Worm (Caenorhabditis elegans) whole organism, late embryonic: Measurements from ENCODE around the gene F47B7.2.
A peak's percentile ranks its signal among the peaks of the same experiment; 100 is the strongest.

ENCODE experiments used
- Y22D7AL.16 ChIP-seq: sonication (generic microtip); optimal IDR thresholded peaks from 2 replicates; lab custom pipeline; 2016; ENCODE audit warnings: missing genetic modification characterization, missing compliant biosample characterization
- ahr-1 ChIP-seq: sonication (generic microtip); optimal IDR thresholded peaks from 2 replicates; lab custom pipeline; 2016; ENCODE audit warnings: missing genetic modification characterization, missing compliant biosample characterization
- ceh-14 ChIP-seq: sonication (generic microtip); optimal IDR thresholded peaks from 2 replicates; lab custom pipeline; 2016; ENCODE audit warnings: missing genotype, missing genetic modification characterization, missing compliant biosample characterization
- ceh-18 ChIP-seq: sonication (generic microtip); optimal IDR thresholded peaks from 2 replicates; lab custom pipeline; 2016; ENCODE audit warnings: missing genetic modification characterization, missing compliant biosample characterization
- ceh-19 ChIP-seq: fragments of 200-800 bp; sonication (Bioruptor generic); optimal IDR thresholded peaks from 2 replicates; lab custom pipeline; 2018; ENCODE audit warnings: mild to moderate bottlenecking, missing genetic modification characterization, missing compliant biosample characterization
- ceh-2 ChIP-seq: sonication (generic microtip); optimal IDR thresholded peaks from 2 replicates; lab custom pipeline; 2016; ENCODE audit warnings: missing genotype, missing genetic modification characterization, missing compliant biosample characterization
- ceh-30 ChIP-seq: fragments of 150-350 bp; optimal IDR thresholded peaks from 2 replicates; lab custom pipeline; 2014; ENCODE audit warnings: missing biosample characterization, missing genetic modification characterization
- ceh-31 ChIP-seq: sonication (generic microtip); optimal IDR thresholded peaks from 2 replicates; lab custom pipeline; 2016; ENCODE audit warnings: missing genetic modification characterization, missing compliant biosample characterization
- ceh-6 ChIP-seq: fragments of 200-800 bp; sonication (Bioruptor generic); optimal IDR thresholded peaks from 2 replicates; lab custom pipeline; 2018; ENCODE audit warnings: mild to moderate bottlenecking, missing genetic modification characterization, missing compliant biosample characterization
- ceh-9 ChIP-seq: sonication (generic microtip); optimal IDR thresholded peaks from 2 replicates; lab custom pipeline; 2016; ENCODE audit warnings: mild to moderate bottlenecking, missing genetic modification characterization, inconsistent platforms, missing compliant biosample characterization
- dve-1 ChIP-seq: sonication (generic microtip); optimal IDR thresholded peaks from 2 replicates; lab custom pipeline; 2017; ENCODE audit warnings: antibody characterized with exemption, mild to moderate bottlenecking, missing genetic modification characterization, missing compliant biosample characterization
- elt-2 ChIP-seq: sonication (generic microtip); optimal IDR thresholded peaks from 2 replicates; lab custom pipeline; 2016; ENCODE audit warnings: missing genetic modification reagents, missing genetic modification characterization, missing compliant biosample characterization
- fkh-6 ChIP-seq: sonication (generic microtip); optimal IDR thresholded peaks from 2 replicates; lab custom pipeline; 2016; ENCODE audit warnings: missing genetic modification characterization, missing compliant biosample characterization
- gmeb-2 ChIP-seq: sonication (generic microtip); optimal IDR thresholded peaks from 2 replicates; lab custom pipeline; 2016; ENCODE audit warnings: missing genetic modification characterization, inconsistent platforms, missing compliant biosample characterization
- hlh-13 ChIP-seq: fragments of 200-800 bp; sonication (Bioruptor generic); optimal IDR thresholded peaks from 2 replicates; lab custom pipeline; 2018; ENCODE audit warnings: mild to moderate bottlenecking, missing genetic modification characterization, missing compliant biosample characterization
- hlh-30 ChIP-seq: sonication (generic microtip); optimal IDR thresholded peaks from 2 replicates; lab custom pipeline; 2017; ENCODE audit warnings: antibody characterized with exemption, missing genetic modification characterization, missing compliant biosample characterization; ENCODE audit not compliant: insufficient read depth
- madf-2 ChIP-seq: sonication (generic microtip); optimal IDR thresholded peaks from 2 replicates; lab custom pipeline; 2017; ENCODE audit warnings: missing genetic modification characterization, missing compliant biosample characterization
- mec-3 ChIP-seq: sonication (generic microtip); optimal IDR thresholded peaks from 2 replicates; lab custom pipeline; 2016; ENCODE audit warnings: borderline replicate concordance, missing genetic modification characterization, missing compliant biosample characterization
- nfya-1 ChIP-seq: sonication (generic microtip); optimal IDR thresholded peaks from 2 replicates; lab custom pipeline; 2017; ENCODE audit warnings: missing genetic modification characterization, mild to moderate bottlenecking, missing compliant biosample characterization, antibody characterized with exemption, moderate library complexity
- npax-4 ChIP-seq: sonication (generic microtip); optimal IDR thresholded peaks from 2 replicates; lab custom pipeline; 2016; ENCODE audit warnings: missing genetic modification characterization, missing compliant biosample characterization
- odd-2 ChIP-seq: sonication (generic microtip); optimal IDR thresholded peaks from 2 replicates; lab custom pipeline; 2017; ENCODE audit warnings: antibody characterized with exemption, mild to moderate bottlenecking, missing genetic modification characterization, missing compliant biosample characterization
- pag-3 ChIP-seq: sonication (generic microtip); optimal IDR thresholded peaks from 2 replicates; lab custom pipeline; 2016; ENCODE audit warnings: missing compliant biosample characterization, missing genetic modification characterization, borderline replicate concordance
- pha-4 ChIP-seq: fragments of 150-350 bp; optimal IDR thresholded peaks from 2 replicates; lab custom pipeline; 2018; ENCODE audit warnings: missing biosample characterization, missing genetic modification reagents, missing genetic modification characterization
- pqm-1 ChIP-seq: sonication (generic microtip); optimal IDR thresholded peaks from 2 replicates; lab custom pipeline; 2016; ENCODE audit warnings: missing genetic modification characterization, missing compliant biosample characterization
- rnt-1 ChIP-seq: sonication (generic microtip); optimal IDR thresholded peaks from 2 replicates; lab custom pipeline; 2016; ENCODE audit warnings: missing genetic modification characterization, missing compliant biosample characterization
- sdc-2 ChIP-seq: sonication (generic microtip); optimal IDR thresholded peaks from 2 replicates; lab custom pipeline; 2016; ENCODE audit warnings: missing genotype, missing genetic modification characterization, missing compliant biosample characterization
- syd-9 ChIP-seq: sonication (generic microtip); optimal IDR thresholded peaks from 2 replicates; lab custom pipeline; 2016; ENCODE audit warnings: mild to moderate bottlenecking, missing genetic modification characterization, moderate library complexity, missing compliant biosample characterization
- tbx-2 ChIP-seq: sonication (generic microtip); optimal IDR thresholded peaks from 2 replicates; lab custom pipeline; 2016; ENCODE audit warnings: missing genetic modification characterization, missing compliant biosample characterization
- tbx-7 ChIP-seq: sonication (generic microtip); optimal IDR thresholded peaks from 2 replicates; lab custom pipeline; 2016; ENCODE audit warnings: missing genotype, missing genetic modification characterization, missing compliant biosample characterization
- ttx-3 ChIP-seq: sonication (generic microtip); optimal IDR thresholded peaks from 2 replicates; lab custom pipeline; 2016; ENCODE audit warnings: missing genetic modification reagents, missing genetic modification characterization, missing compliant biosample characterization
- unc-3 ChIP-seq, 2 experiments: fragments of 200-800 bp in 1 of 2; sonication (Bioruptor generic) in 1 of 2; sonication (generic microtip) in 1 of 2; conservative IDR thresholded peaks in 1 of 2; optimal IDR thresholded peaks in 1 of 2; 2 replicates each; pipeline versions ENCODE4 v1.3.6 to Lab custom; 2016 to 2022; ENCODE audit warnings: missing compliant biosample characterization in 2 of 2, missing genetic modification characterization in 2 of 2, missing genetic modification reagents in 1 of 2
- unc-42 ChIP-seq: sonication (generic microtip); optimal IDR thresholded peaks from 2 replicates; lab custom pipeline; 2016; ENCODE audit warnings: missing genotype, missing genetic modification characterization, missing compliant biosample characterization
- unc-86 ChIP-seq: sonication (generic microtip); optimal IDR thresholded peaks from 2 replicates; lab custom pipeline; 2016; ENCODE audit warnings: missing genetic modification characterization, missing compliant biosample characterization
- ztf-16 ChIP-seq: sonication (generic microtip); optimal IDR thresholded peaks from 2 replicates; lab custom pipeline; 2017; ENCODE audit warnings: missing genetic modification characterization, missing compliant biosample characterization

F47B7.2 gene

DNA sequence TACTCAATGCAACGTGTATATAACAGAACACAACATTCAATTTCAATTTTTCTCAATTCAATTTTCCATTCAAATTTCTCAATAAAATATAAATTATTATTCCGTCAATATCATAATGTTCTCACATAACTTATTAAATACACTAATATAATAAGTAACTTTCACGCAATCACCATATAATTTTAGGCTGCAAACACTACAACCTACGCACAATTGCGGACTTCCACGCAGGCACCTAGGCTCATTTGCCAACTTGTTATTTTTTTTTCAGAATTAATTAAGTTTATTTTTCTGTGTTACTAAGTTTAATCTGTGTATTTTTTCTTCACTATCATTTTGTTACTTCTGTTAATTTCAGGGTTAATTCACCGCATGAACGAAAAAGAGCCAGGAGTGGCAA is at the start of gene F47B7.2:
TSS of gene F47B7.2 (plus strand) at position 358 of the 400 bp plus-strand sequence.
- TF ChIP-seq fkh-6 (no peak), nfya-1 (tag; lab: Kevin White, UChicago) (peak; percentile 2), npax-4 (tag; lab: Kevin White, UChicago) (no peak), odd-2 (tag; lab: Kevin White, UChicago) (peak; percentile 14), ceh-14 (tag; lab: Kevin White, UChicago) (peak; percentile 3), elt-2 (peak; percentile 18), unc-42 (tag; lab: Kevin White, UChicago) (peak; percentile 74), tbx-7 (tag; lab: Kevin White, UChicago) (no peak)

DNA sequence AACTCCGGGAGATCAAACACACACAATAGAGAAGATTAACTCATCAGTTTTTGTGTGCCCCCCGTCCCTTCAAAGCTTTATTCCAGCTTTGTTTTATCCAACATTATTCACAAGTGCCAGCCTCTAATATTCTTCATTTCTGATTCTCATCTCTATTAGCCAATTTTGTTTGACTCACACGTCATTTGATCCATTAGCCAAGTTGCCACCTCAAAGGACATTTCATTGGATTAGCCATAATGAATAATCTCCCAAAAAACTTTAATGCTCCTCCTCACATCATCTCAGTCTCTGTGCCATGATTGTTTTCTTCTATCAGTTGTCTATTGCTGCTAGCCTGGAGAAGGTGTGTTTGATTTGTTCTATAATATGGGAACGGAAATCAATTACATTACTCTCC is 47.1 kb upstream of the F47B7.2 start:
- TF ChIP-seq fkh-6 (no peak), ceh-2 (tag; lab: Kevin White, UChicago) (no peak), ceh-19 (GFP tag; lab: Kevin White, UChicago) (no peak), ttx-3 (no peak), unc-86 (no peak), Y22D7AL.16 (tag; lab: Kevin White, UChicago) (no peak), ceh-31 (tag; lab: Kevin White, UChicago) (no peak), pha-4 (no peak), pqm-1 (tag; lab: Kevin White, UChicago) (no peak), ceh-14 (tag; lab: Kevin White, UChicago) (no peak), unc-3 (GFP tag; conservative IDR thresholded peaks at IDR 0.05; lab: Robert Waterston, UW) (no peak), unc-3 (tag; optimal IDR thresholded peaks at IDR 0.05; lab: Kevin White, UChicago) (no peak), hlh-30 (tag; lab: Kevin White, UChicago) (no peak), hlh-13 (no peak), ahr-1 (tag; lab: Kevin White, UChicago) (no peak), madf-2 (tag; lab: Kevin White, UChicago) (no peak), ztf-16 (tag; lab: Kevin White, UChicago) (no peak), mec-3 (no peak), tbx-2 (tag; lab: Kevin White, UChicago) (no peak), syd-9 (no peak)

DNA sequence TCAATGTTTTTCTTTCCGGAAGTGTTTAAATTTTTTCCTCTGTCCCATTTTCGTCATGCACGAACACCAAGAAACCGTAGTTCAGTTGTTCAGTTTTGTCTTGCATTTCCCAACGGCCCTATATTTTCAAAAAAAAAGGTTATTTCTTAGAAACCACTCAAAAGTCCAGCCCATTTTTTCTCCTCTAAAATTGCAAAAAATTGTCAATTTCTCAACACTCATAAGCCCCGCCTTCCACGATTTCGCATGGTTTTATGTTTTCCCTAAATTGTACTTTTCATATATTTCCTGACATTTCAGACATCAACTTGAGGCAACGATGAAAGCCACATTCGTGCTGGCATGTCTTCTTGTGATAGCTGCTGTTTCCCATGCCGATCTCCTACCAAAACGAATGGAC is 45.3 kb upstream of the F47B7.2 start, which contains the start of gene nlp-1:
TSS of gene nlp-1 (plus strand) at position 301 of the 400 bp plus-strand sequence.
- TF ChIP-seq gmeb-2 (tag; lab: Kevin White, UChicago) (no peak), tbx-7 (tag; lab: Kevin White, UChicago) (no peak), pqm-1 (tag; lab: Kevin White, UChicago) (no peak), dve-1 (tag; lab: Kevin White, UChicago) (no peak), rnt-1 (tag; lab: Kevin White, UChicago) (no peak), ahr-1 (tag; lab: Kevin White, UChicago) (no peak), pag-3 (tag; lab: Kevin White, UChicago) (no peak), ceh-9 (no peak)

DNA sequence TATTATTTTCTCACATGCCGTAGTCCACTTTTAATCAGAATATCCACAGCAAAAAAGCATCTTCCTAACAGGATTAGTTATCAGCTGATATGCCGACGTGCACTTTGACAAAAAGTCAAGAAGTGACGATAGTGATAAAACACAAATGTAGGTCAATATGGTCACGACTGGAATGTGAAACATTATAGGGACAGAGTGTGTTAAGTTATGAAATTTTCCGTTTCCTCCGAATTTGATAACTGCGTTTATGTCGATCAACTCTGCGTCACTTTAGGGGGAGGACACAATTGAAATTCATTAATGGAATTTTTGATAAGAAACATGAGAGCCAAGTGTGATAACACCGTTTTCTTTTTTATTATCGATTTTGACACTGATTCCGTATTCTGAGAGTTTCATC is 43.6 kb upstream of the F47B7.2 start, which contains the start of gene aex-4:
TSS of gene aex-4 (plus strand) at position 312 of the 400 bp plus-strand sequence.
- peak; percentile 64 for TF ChIP-seq elt-2
- no peak for TF ChIP-seq Y22D7AL.16 (tag; lab: Kevin White, UChicago)

DNA sequence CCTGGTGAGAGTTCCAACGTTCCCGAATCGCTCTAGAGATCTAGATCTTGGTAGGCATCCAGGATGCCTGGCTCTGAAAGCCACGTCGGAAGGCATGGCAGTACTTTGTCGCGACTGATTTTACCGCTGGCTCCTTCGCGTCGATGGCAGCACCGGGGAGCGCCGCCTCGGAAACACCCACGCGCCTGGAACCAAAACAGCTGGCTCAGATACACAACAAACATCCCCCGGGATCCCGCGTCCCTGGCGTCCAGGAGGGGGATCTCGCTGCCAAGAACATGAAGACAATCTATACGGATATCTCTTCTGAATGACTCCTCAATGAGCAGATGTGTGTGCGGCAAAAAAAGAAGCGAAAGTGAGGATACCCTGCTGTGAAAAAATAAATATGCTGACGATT is 39.2 kb upstream of the F47B7.2 start:
- TF ChIP-seq tbx-2 (tag; lab: Kevin White, UChicago) (peak; percentile 1), hlh-30 (tag; lab: Kevin White, UChicago) (no peak), rnt-1 (tag; lab: Kevin White, UChicago) (peak; percentile 32), gmeb-2 (tag; lab: Kevin White, UChicago) (no peak), odd-2 (tag; lab: Kevin White, UChicago) (no peak), ceh-18 (tag; lab: Kevin White, UChicago) (peak; percentile 58), sdc-2 (tag; lab: Kevin White, UChicago) (no peak), ceh-30 (tag; lab: Kevin White, UChicago) (no peak), ceh-6 (GFP tag; lab: Kevin White, UChicago) (no peak)
